Fruit fly (Drosophila melanogaster): Measurements from ENCODE around the gene CG5676.

DNA sequence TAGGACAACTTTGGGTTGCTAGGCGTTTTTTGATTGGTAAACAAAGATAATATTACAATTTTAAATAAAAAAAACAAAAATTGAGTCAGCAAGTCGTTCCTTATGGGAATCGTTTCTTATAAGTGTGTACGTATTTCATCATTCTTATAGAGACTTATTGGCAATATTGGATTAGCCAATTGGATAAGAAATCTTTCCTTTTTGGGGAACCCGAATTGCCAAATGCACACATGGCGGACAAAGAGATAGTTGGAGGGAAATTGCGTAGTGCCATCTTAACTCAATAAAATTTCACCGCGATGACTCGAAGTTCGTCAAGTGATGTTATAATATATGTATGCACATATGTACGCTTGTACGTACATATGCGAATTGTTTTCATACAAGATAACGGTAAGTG is 35.6 kb upstream of the CG5676 start:
- TF ChIP-seq gl (tag; optimal IDR thresholded peaks at IDR 0.05) = no peak
- TF ChIP-seq CG34367 (tag; optimal IDR thresholded peaks at IDR 0.05) = no peak
- TF ChIP-seq rn (GFP tag; IDR thresholded peaks at IDR 0.05) = no peak
- no peak for TF ChIP-seq CG14655 (GFP tag; optimal IDR thresholded peaks at IDR 0.05)
- TF ChIP-seq EcR (GFP tag; optimal IDR thresholded peaks at IDR 0.05) = no peak
- TF ChIP-seq CG12605 (GFP tag; IDR thresholded peaks at IDR 0.05) = no peak
- no peak for TF ChIP-seq Pif1B (GFP tag; optimal IDR thresholded peaks at IDR 0.05)
- TF ChIP-seq CG9948 (tag; optimal IDR thresholded peaks at IDR 0.05) = no peak

Data from whole organism, pupa.